Fruit fly (Drosophila melanogaster) whole organism, prepupa: ENCODE data around the gene kibra.
A peak's percentile ranks its signal among the peaks of the same experiment; 100 is the strongest.

Source experiments
- CG10631 ChIP-seq: fragments of 200-800 bp; sonication (Bioruptor generic); optimal IDR thresholded peaks from 2 replicates; lab custom pipeline; 2016; ENCODE audit warnings: missing biosample characterization, missing genetic modification characterization
- CG10669 ChIP-seq: fragments of 200-800 bp; sonication (Bioruptor generic); optimal IDR thresholded peaks from 3 replicates; lab custom pipeline; 2018; ENCODE audit warnings: missing biosample characterization, mild to moderate bottlenecking, missing genetic modification characterization, moderate library complexity
- CG11294 ChIP-seq: fragments of 200-800 bp; sonication (Bioruptor generic); IDR thresholded peaks from 2 replicates; pipeline ENCODE4 v1.3.6; 2022; ENCODE audit warnings: missing biosample characterization, missing genetic modification characterization
- CG11902 ChIP-seq: fragments of 200-800 bp; sonication (Bioruptor generic); optimal IDR thresholded peaks from 3 replicates; lab custom pipeline; 2016; ENCODE audit warnings: missing biosample characterization, missing genetic modification characterization
- CG15336 ChIP-seq: fragments of 200-800 bp; sonication (Bioruptor generic); IDR thresholded peaks from 2 replicates; pipeline ENCODE4 v1.3.6; 2022; ENCODE audit warnings: missing biosample characterization, missing genetic modification characterization
- CG3032 ChIP-seq: fragments of 200-800 bp; optimal IDR thresholded peaks from 2 replicates; lab custom pipeline; 2019; ENCODE audit warnings: missing biosample characterization, mild to moderate bottlenecking, missing genetic modification characterization, moderate library complexity
- CG31627 ChIP-seq: fragments of 200-800 bp; sonication (Bioruptor generic); optimal IDR thresholded peaks from 3 replicates; lab custom pipeline; 2016; ENCODE audit warnings: missing biosample characterization, missing genetic modification characterization
- CG32006 ChIP-seq: fragments of 200-800 bp; sonication (Bioruptor generic); optimal IDR thresholded peaks from 3 replicates; lab custom pipeline; 2017; ENCODE audit warnings: missing biosample characterization, mild to moderate bottlenecking, missing genetic modification characterization
- CG34406 ChIP-seq: fragments of 200-800 bp; sonication (Bioruptor generic); optimal IDR thresholded peaks from 3 replicates; lab custom pipeline; 2016; ENCODE audit warnings: missing biosample characterization, missing genetic modification characterization
- CG3919 ChIP-seq: fragments of 200-800 bp; sonication (Bioruptor generic); optimal IDR thresholded peaks from 3 replicates; lab custom pipeline; 2016; ENCODE audit warnings: missing biosample characterization, missing genetic modification characterization
- CG4318 ChIP-seq: fragments of 200-800 bp; sonication (Bioruptor generic); optimal IDR thresholded peaks from 3 replicates; lab custom pipeline; 2017; ENCODE audit warnings: missing biosample characterization, mild to moderate bottlenecking, missing genetic modification characterization
- CG6163 ChIP-seq: fragments of 200-800 bp; sonication (Bioruptor generic); IDR thresholded peaks from 3 replicates; pipeline ENCODE4 v1.3.6; 2022; ENCODE audit warnings: missing biosample characterization, missing genetic modification characterization
- CG6276 ChIP-seq: fragments of 200-800 bp; sonication (Bioruptor generic); optimal IDR thresholded peaks from 2 replicates; lab custom pipeline; 2017; ENCODE audit warnings: missing biosample characterization, mild to moderate bottlenecking, missing genetic modification characterization
- CG6792 ChIP-seq: fragments of 200-800 bp; sonication (Bioruptor generic); optimal IDR thresholded peaks from 3 replicates; lab custom pipeline; 2016; ENCODE audit warnings: missing biosample characterization, missing genetic modification characterization
- CG6808 ChIP-seq: fragments of 200-800 bp; sonication (Bioruptor generic); optimal IDR thresholded peaks from 3 replicates; lab custom pipeline; 2017; ENCODE audit warnings: missing biosample characterization, missing genetic modification characterization, mild to moderate bottlenecking, moderate library complexity, missing genetic modification reagents
- CG6854 ChIP-seq: fragments of 200-800 bp; sonication (Bioruptor generic); optimal IDR thresholded peaks from 2 replicates; lab custom pipeline; 2017; ENCODE audit warnings: missing biosample characterization, mild to moderate bottlenecking, missing genetic modification characterization
- CG7368 ChIP-seq: fragments of 200-800 bp; sonication (Bioruptor generic); optimal IDR thresholded peaks from 3 replicates; lab custom pipeline; 2016; ENCODE audit warnings: missing biosample characterization, missing genetic modification characterization
- CG8119 ChIP-seq: fragments of 200-800 bp; sonication (Bioruptor generic); IDR thresholded peaks from 3 replicates; pipeline ENCODE4 v1.3.6; 2022; ENCODE audit warnings: missing biosample characterization, missing genetic modification characterization
- CG8632 ChIP-seq: fragments of 200-800 bp; sonication (Bioruptor generic); optimal IDR thresholded peaks from 3 replicates; lab custom pipeline; 2016; ENCODE audit warnings: missing biosample characterization, missing genetic modification characterization
- CG9139 ChIP-seq: fragments of 200-800 bp; sonication (Bioruptor generic); optimal IDR thresholded peaks from 3 replicates; lab custom pipeline; 2017; ENCODE audit warnings: missing biosample characterization, mild to moderate bottlenecking, missing genetic modification characterization
- Eip75B ChIP-seq: fragments of 200-800 bp; sonication (Bioruptor generic); optimal IDR thresholded peaks from 3 replicates; lab custom pipeline; 2016; ENCODE audit warnings: missing biosample characterization, missing genetic modification characterization
- Eip93F ChIP-seq: fragments of 200-800 bp; sonication (Bioruptor generic); optimal IDR thresholded peaks from 2 replicates; lab custom pipeline; 2016; ENCODE audit warnings: missing biosample characterization, mild to moderate bottlenecking, missing genetic modification characterization
- Ets96B ChIP-seq: fragments of 200-800 bp; optimal IDR thresholded peaks from 2 replicates; lab custom pipeline; 2019; ENCODE audit warnings: missing biosample characterization, mild to moderate bottlenecking, missing genetic modification characterization, moderate library complexity
- Gug ChIP-seq: fragments of 200-800 bp; sonication (Bioruptor generic); IDR thresholded peaks from 2 replicates; pipeline ENCODE4 v1.3.6; 2022; ENCODE audit warnings: missing biosample characterization, missing genetic modification characterization
- Lpt ChIP-seq: fragments of 200-800 bp; sonication (Bioruptor generic); optimal IDR thresholded peaks from 3 replicates; lab custom pipeline; 2016; ENCODE audit warnings: missing biosample characterization, missing genetic modification characterization
- Met ChIP-seq: fragments of 200-800 bp; sonication (Bioruptor generic); optimal IDR thresholded peaks from 3 replicates; lab custom pipeline; 2016; ENCODE audit warnings: missing biosample characterization, missing genetic modification characterization
- Sox102F ChIP-seq: fragments of 200-800 bp; sonication (Bioruptor generic); optimal IDR thresholded peaks from 2 replicates; lab custom pipeline; 2016; ENCODE audit warnings: missing biosample characterization, mild to moderate bottlenecking, missing genetic modification characterization
- Sox14 ChIP-seq: fragments of 200-800 bp; sonication (Bioruptor generic); optimal IDR thresholded peaks from 3 replicates; lab custom pipeline; 2016; ENCODE audit warnings: missing biosample characterization, missing genetic modification characterization
- Sox15 ChIP-seq: fragments of 200-800 bp; sonication (Bioruptor generic); optimal IDR thresholded peaks from 3 replicates; lab custom pipeline; 2016; ENCODE audit warnings: missing biosample characterization, missing genetic modification characterization
- achi ChIP-seq: fragments of 200-800 bp; sonication (Bioruptor generic); optimal IDR thresholded peaks from 3 replicates; lab custom pipeline; 2016; ENCODE audit warnings: missing biosample characterization, missing genetic modification characterization
- cyc ChIP-seq: fragments of 200-800 bp; sonication (Bioruptor generic); optimal IDR thresholded peaks from 3 replicates; lab custom pipeline; 2016; ENCODE audit warnings: missing biosample characterization, missing genetic modification characterization
- dsx ChIP-seq: fragments of 200-800 bp; optimal IDR thresholded peaks from 3 replicates; lab custom pipeline; 2019; ENCODE audit warnings: missing biosample characterization, mild to moderate bottlenecking, missing genetic modification characterization, moderate library complexity; ENCODE audit not compliant: poor library complexity, severe bottlenecking
- esn ChIP-seq: fragments of 200-800 bp; sonication (Bioruptor generic); optimal IDR thresholded peaks from 2 replicates; lab custom pipeline; 2016; ENCODE audit warnings: missing biosample characterization, mild to moderate bottlenecking, missing genetic modification characterization, moderate library complexity
- fd59A ChIP-seq: fragments of 200-800 bp; sonication (Bioruptor generic); optimal IDR thresholded peaks from 2 replicates; lab custom pipeline; 2017; ENCODE audit warnings: missing biosample characterization, mild to moderate bottlenecking, missing genetic modification characterization, missing genetic modification reagents
- fd85E ChIP-seq: fragments of 200-800 bp; sonication (Bioruptor generic); optimal IDR thresholded peaks from 3 replicates; lab custom pipeline; 2016; ENCODE audit warnings: missing biosample characterization, missing genetic modification characterization
- fkh ChIP-seq: fragments of 200-800 bp; sonication (Bioruptor generic); optimal IDR thresholded peaks from 3 replicates; lab custom pipeline; 2017; ENCODE audit warnings: missing biosample characterization, mild to moderate bottlenecking, missing genetic modification characterization, moderate library complexity
- lz ChIP-seq: fragments of 200-800 bp; sonication (Bioruptor generic); optimal IDR thresholded peaks from 3 replicates; lab custom pipeline; 2016; ENCODE audit warnings: missing biosample characterization, missing genetic modification characterization
- net ChIP-seq: fragments of 200-800 bp; sonication (Bioruptor generic); optimal IDR thresholded peaks from 3 replicates; lab custom pipeline; 2016; ENCODE audit warnings: missing biosample characterization, missing genetic modification characterization
- pdm3 ChIP-seq: fragments of 200-800 bp; sonication (Bioruptor generic); optimal IDR thresholded peaks from 3 replicates; lab custom pipeline; 2016; ENCODE audit warnings: missing biosample characterization, missing genetic modification characterization
- salr ChIP-seq, 2 experiments: fragments of 200-800 bp; sonication (Bioruptor generic); optimal IDR thresholded peaks; 3 replicates each; lab custom pipeline; 2016 to 2018; ENCODE audit warnings: missing biosample characterization in 2 of 2, missing genetic modification characterization in 2 of 2, mild to moderate bottlenecking in 1 of 2
- spab ChIP-seq: fragments of 200-800 bp; sonication (Bioruptor generic); optimal IDR thresholded peaks from 2 replicates; lab custom pipeline; 2017; ENCODE audit warnings: missing biosample characterization, mild to moderate bottlenecking, missing genetic modification characterization, missing genetic modification reagents
- ss ChIP-seq, 2 experiments: fragments of 200-800 bp; sonication (Bioruptor generic); optimal IDR thresholded peaks; 2 replicates in 1 of 2; 3 replicates in 1 of 2; lab custom pipeline; 2017 to 2018; ENCODE audit warnings: mild to moderate bottlenecking in 2 of 2, missing biosample characterization in 2 of 2, missing genetic modification characterization in 2 of 2, moderate library complexity in 1 of 2
- svp ChIP-seq: fragments of 200-800 bp; sonication (Bioruptor generic); peaks from one replicate; lab custom pipeline; 2016; ENCODE audit warnings: missing biosample characterization, missing genetic modification characterization
- topi ChIP-seq: fragments of 200-800 bp; sonication (Bioruptor generic); optimal IDR thresholded peaks from 3 replicates; lab custom pipeline; 2016; ENCODE audit warnings: missing biosample characterization, missing genetic modification characterization
- vri ChIP-seq: fragments of 200-800 bp; sonication (Bioruptor generic); optimal IDR thresholded peaks from 3 replicates; lab custom pipeline; 2016; ENCODE audit warnings: missing biosample characterization, mild to moderate bottlenecking, missing genetic modification characterization

kibra gene

DNA sequence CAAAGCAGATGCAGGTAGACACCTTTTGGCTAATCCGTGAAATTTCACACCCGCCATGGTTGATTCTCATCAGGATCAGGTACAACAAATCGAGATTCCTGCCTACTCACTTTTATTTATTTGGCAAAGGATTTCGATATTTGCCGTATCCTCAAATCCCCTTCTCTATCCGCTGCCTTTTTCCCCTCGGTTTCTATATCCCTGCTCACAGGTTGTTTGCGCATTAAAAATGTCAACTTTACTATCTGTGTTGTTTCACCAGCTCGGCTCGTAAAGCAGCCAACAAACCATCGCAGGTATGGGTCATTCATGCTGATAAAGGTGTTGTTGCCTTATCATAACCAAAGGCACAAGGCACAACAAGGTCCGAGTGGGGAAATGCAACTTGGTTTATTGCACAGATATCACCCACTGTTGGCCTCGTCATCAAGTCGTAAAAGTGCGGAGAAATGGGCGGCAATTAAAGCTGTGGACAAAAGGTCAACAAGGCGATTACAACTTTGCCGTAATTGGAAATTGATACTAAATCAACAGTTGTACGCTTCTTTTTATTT is 43.9 kb downstream of the kibra start (continued):
- TF ChIP-seq fkh (GFP tag; lab: Kevin White, UChicago) (peak; percentile 63), ss (GFP tag; optimal IDR thresholded peaks at IDR 0.05; lab: Kevin White, UChicago) (peak in 1 of 2 experiments; percentile 54), dsx (GFP tag; lab: Kevin White, UChicago) (no peak), CG31627 (no peak), CG6276 (GFP tag; lab: Kevin White, UChicago) (no peak), CG10669 (GFP tag; lab: Kevin White, UChicago) (peak; percentile 28), CG3919 (GFP tag; lab: Kevin White, UChicago) (peak; percentile 46), CG4318 (no peak), svp (GFP tag; lab: Kevin White, UChicago) (peak; percentile 94), CG11902 (no peak), CG11294 (GFP tag; lab: Robert Waterston, UW) (no peak), Ets96B (tag; lab: Kevin White, UChicago) (no peak), Sox15 (GFP tag; lab: Kevin White, UChicago) (no peak), CG8632 (GFP tag; lab: Kevin White, UChicago) (peak; percentile 38), CG32006 (peak; percentile 5), CG15336 (GFP tag; lab: Robert Waterston, UW) (no peak)

DNA sequence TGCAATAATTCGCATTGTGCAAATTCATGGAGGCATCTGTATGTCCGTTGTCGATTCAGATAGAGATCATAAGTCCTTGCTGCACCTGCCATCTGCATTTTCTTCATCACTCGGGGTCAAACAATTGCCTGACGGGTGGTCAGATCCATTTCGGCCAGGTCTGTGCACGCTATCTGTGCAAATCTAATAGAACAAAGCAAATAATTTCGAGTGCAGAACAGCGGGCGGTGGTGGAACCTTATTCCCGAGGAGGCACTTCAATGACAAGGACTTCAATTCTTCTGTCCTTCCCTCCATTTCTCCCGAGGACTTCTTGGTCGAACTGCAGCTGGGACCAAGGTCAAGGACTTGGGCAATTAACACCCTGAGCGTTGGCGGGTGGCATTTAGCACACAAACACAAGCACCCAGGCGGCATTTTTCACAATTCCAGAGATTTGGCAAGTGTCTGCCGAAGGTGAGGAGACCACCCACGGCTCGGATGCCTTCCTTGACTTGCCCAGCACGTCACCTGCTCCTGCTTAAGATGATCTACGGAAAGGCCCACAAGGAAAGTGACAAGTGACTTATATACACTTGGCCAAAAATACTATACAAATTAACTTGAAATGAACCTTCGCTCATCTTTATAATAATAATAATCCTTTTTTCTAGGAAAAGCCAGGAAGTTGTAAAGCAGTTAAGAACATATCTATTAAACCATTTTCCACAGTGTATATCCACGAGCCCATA is 44.5 kb downstream of the kibra start:
- no peak for TF ChIP-seq vri
- no peak for TF ChIP-seq CG6163 (GFP tag; lab: Robert Waterston, UW)
- TF ChIP-seq CG7368: no peak
- no peak for TF ChIP-seq svp (GFP tag; lab: Kevin White, UChicago)
- TF ChIP-seq Eip93F (GFP tag; lab: Kevin White, UChicago): no peak
- no peak for TF ChIP-seq dsx (GFP tag; lab: Kevin White, UChicago)
- TF ChIP-seq CG8119: no peak
- no peak for TF ChIP-seq CG9139 (GFP tag; lab: Kevin White, UChicago)
- no peak for TF ChIP-seq CG6808 (GFP tag; lab: Kevin White, UChicago)
- no peak for TF ChIP-seq pdm3 (GFP tag; lab: Kevin White, UChicago)
- TF ChIP-seq esn (GFP tag; lab: Kevin White, UChicago): no peak
- TF ChIP-seq CG6276 (GFP tag; lab: Kevin White, UChicago): no peak
- TF ChIP-seq spab (GFP tag; lab: Kevin White, UChicago): no peak
- no peak for TF ChIP-seq fkh (GFP tag; lab: Kevin White, UChicago)
- TF ChIP-seq net (GFP tag; lab: Kevin White, UChicago): no peak
- TF ChIP-seq Eip75B: no peak
- TF ChIP-seq fd85E (GFP tag; lab: Kevin White, UChicago): no peak
- no peak for TF ChIP-seq CG6854 (GFP tag; lab: Kevin White, UChicago)
- no peak for TF ChIP-seq Sox14 (GFP tag; lab: Kevin White, UChicago)

DNA sequence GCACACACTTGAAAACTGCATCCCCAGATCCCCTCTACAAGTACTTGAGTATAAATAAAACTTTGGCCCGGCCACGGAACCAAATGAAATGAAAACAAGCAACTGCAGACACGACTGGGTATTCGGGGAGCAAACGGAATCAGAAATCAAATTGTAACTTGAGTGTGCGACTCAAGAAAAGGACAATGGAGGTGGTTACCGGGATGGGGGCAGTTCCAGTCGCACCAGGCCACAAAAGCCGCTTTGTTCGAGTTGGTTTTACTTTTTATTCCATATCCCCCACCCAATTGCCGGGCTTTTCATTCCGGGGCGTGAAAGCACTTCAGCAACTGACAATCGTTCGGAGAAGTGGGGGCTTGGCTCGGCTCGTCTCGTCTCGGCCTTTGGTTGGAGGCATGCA is 46.2 kb downstream of the kibra start:
- TF ChIP-seq CG32006 (no peak), CG8119 (no peak), achi (GFP tag; lab: Kevin White, UChicago) (no peak), fd59A (GFP tag; lab: Kevin White, UChicago) (no peak), ss (GFP tag; optimal IDR thresholded peaks at IDR 0.05; lab: Kevin White, UChicago) (peak; percentile 12 to 55), cyc (GFP tag; lab: Kevin White, UChicago) (no peak), svp (GFP tag; lab: Kevin White, UChicago) (peak; percentile 62), CG6792 (GFP tag; lab: Kevin White, UChicago) (no peak), CG3032 (no peak), Sox14 (GFP tag; lab: Kevin White, UChicago) (peak; percentile 53), dsx (GFP tag; lab: Kevin White, UChicago) (peak; percentile 26), topi (GFP tag; lab: Kevin White, UChicago) (no peak), CG34406 (GFP tag; lab: Kevin White, UChicago) (no peak), CG6854 (GFP tag; lab: Kevin White, UChicago) (peak; percentile 46), Met (GFP tag; lab: Kevin White, UChicago) (no peak), pdm3 (GFP tag; lab: Kevin White, UChicago) (no peak), CG10631 (no peak), lz (GFP tag; lab: Kevin White, UChicago) (no peak), vri (no peak), fkh (GFP tag; lab: Kevin White, UChicago) (no peak), Lpt (GFP tag; lab: Kevin White, UChicago) (no peak), salr (GFP tag; optimal IDR thresholded peaks at IDR 0.05; lab: Kevin White, UChicago) (no peak), CG6163 (GFP tag; lab: Robert Waterston, UW) (peak; percentile 31; the same call in 1 of the 3 replicates), Gug (GFP tag; lab: Robert Waterston, UW) (no peak), Sox102F (GFP tag; lab: Kevin White, UChicago) (peak; percentile 1), CG6808 (GFP tag; lab: Kevin White, UChicago) (no peak)
